Fruit fly (Drosophila melanogaster): ENCODE data around the gene lin-28.
A peak's percentile ranks its signal among the peaks of the same experiment; 100 is the strongest.

lin-28 gene

dm6 chr3L:5642837-5643236 is 11.6 kb upstream of the lin-28 start:
- TF ChIP-seq psq (GFP tag; optimal IDR thresholded peaks at IDR 0.05) = no peak
- TF ChIP-seq Hr83 (GFP tag; optimal IDR thresholded peaks at IDR 0.05; ENCODE audit: poor library complexity, severe bottlenecking) = no peak
- no peak for TF ChIP-seq fru (GFP tag; optimal IDR thresholded peaks at IDR 0.05)
- no peak for TF ChIP-seq brk (GFP tag; optimal IDR thresholded peaks at IDR 0.05)
- TF ChIP-seq br (GFP tag; optimal IDR thresholded peaks at IDR 0.05) = no peak
- no peak for TF ChIP-seq rgr (GFP tag; optimal IDR thresholded peaks at IDR 0.05)
- TF ChIP-seq Sp1 (GFP tag; optimal IDR thresholded peaks at IDR 0.05) = no peak
- no peak for TF ChIP-seq N (GFP tag; optimal IDR thresholded peaks at IDR 0.05)

dm6 chr3L:5643733-5644132 is 10.7 kb upstream of the lin-28 start:
- no peak for TF ChIP-seq Abd-B (GFP tag; optimal IDR thresholded peaks at IDR 0.05)
- no peak for TF ChIP-seq dsf (GFP tag; optimal IDR thresholded peaks at IDR 0.05; ENCODE audit: borderline replicate concordance)
- no peak for TF ChIP-seq lola (GFP tag; optimal IDR thresholded peaks at IDR 0.05)
- TF ChIP-seq Sp1 (GFP tag; optimal IDR thresholded peaks at IDR 0.05) = no peak
- no peak for TF ChIP-seq Rel (GFP tag; optimal IDR thresholded peaks at IDR 0.05)
- no peak for TF ChIP-seq Rel (tag; optimal IDR thresholded peaks at IDR 0.05)
- TF ChIP-seq sage (GFP tag; optimal IDR thresholded peaks at IDR 0.05) = no peak
- TF ChIP-seq OdsH (GFP tag; optimal IDR thresholded peaks at IDR 0.05) = no peak
- TF ChIP-seq Mio (GFP tag; optimal IDR thresholded peaks at IDR 0.05) = no peak
- TF ChIP-seq rgr (GFP tag; optimal IDR thresholded peaks at IDR 0.05) = no peak
- TF ChIP-seq CG32264 (GFP tag; optimal IDR thresholded peaks at IDR 0.05) = no peak
- no peak for TF ChIP-seq brk (GFP tag; optimal IDR thresholded peaks at IDR 0.05)
- no peak for TF ChIP-seq br (GFP tag; optimal IDR thresholded peaks at IDR 0.05)
- TF ChIP-seq ey (GFP tag; optimal IDR thresholded peaks at IDR 0.05) = no peak
- no peak for TF ChIP-seq fru (GFP tag; optimal IDR thresholded peaks at IDR 0.05)

- peak; percentile 4 for TF ChIP-seq CrebA (GFP tag; optimal IDR thresholded peaks at IDR 0.05; ENCODE audit: borderline replicate concordance)
- peak; percentile 48 for TF ChIP-seq psq (GFP tag; optimal IDR thresholded peaks at IDR 0.05)
- TF ChIP-seq N (GFP tag; optimal IDR thresholded peaks at IDR 0.05) = no peak
- TF ChIP-seq foxo (GFP tag; optimal IDR thresholded peaks at IDR 0.05) = no peak
- TF ChIP-seq Rel (GFP tag; optimal IDR thresholded peaks at IDR 0.05) = no peak
- peak; percentile 84 for TF ChIP-seq Rel (tag; optimal IDR thresholded peaks at IDR 0.05)
Observed at dm6 chr3L:5654955-5655750, 672 bp downstream of the lin-28 start.

- TF ChIP-seq br (GFP tag; optimal IDR thresholded peaks at IDR 0.05) = no peak
- TF ChIP-seq Jra (GFP tag; optimal IDR thresholded peaks at IDR 0.05) = no peak
- TF ChIP-seq dsf (GFP tag; optimal IDR thresholded peaks at IDR 0.05; ENCODE audit: borderline replicate concordance) = no peak
- no peak for TF ChIP-seq fru (GFP tag; optimal IDR thresholded peaks at IDR 0.05)
- TF ChIP-seq brk (GFP tag; optimal IDR thresholded peaks at IDR 0.05) = no peak
- no peak for TF ChIP-seq Vsx2 (GFP tag; optimal IDR thresholded peaks at IDR 0.05; ENCODE audit: partially characterized antibody)
- no peak for TF ChIP-seq GATAd (GFP tag; optimal IDR thresholded peaks at IDR 0.05)
- TF ChIP-seq Sp1 (GFP tag; optimal IDR thresholded peaks at IDR 0.05) = no peak
- no peak for TF ChIP-seq HLH106 (tag; optimal IDR thresholded peaks at IDR 0.05)
- TF ChIP-seq Hr78 (GFP tag; optimal IDR thresholded peaks at IDR 0.05) = no peak
- no peak for TF ChIP-seq lola (GFP tag; optimal IDR thresholded peaks at IDR 0.05)
- no peak for TF ChIP-seq sv (GFP tag; optimal IDR thresholded peaks at IDR 0.05)
- no peak for TF ChIP-seq Dif (GFP tag; optimal IDR thresholded peaks at IDR 0.05; ENCODE audit: partially characterized antibody)
- TF ChIP-seq psq (GFP tag; optimal IDR thresholded peaks at IDR 0.05) = no peak
- no peak for TF ChIP-seq ey (GFP tag; optimal IDR thresholded peaks at IDR 0.05)
Observed at dm6 chr3L:5655751-5656276, 1.3 kb downstream of the lin-28 start.

dm6 chr3L:5657221-5657963 is 2.9 kb downstream of the lin-28 start, which contains the start of gene sif:
sif (plus strand) TSS chr3L:5657913.
- TF ChIP-seq jim (GFP tag; optimal IDR thresholded peaks at IDR 0.05) = no peak
- TF ChIP-seq dmrt93B (GFP tag; optimal IDR thresholded peaks at IDR 0.05) = no peak
- TF ChIP-seq sage (GFP tag; optimal IDR thresholded peaks at IDR 0.05) = no peak
- TF ChIP-seq psq (GFP tag; optimal IDR thresholded peaks at IDR 0.05) = no peak
- no peak for TF ChIP-seq brk (GFP tag; optimal IDR thresholded peaks at IDR 0.05)
- TF ChIP-seq Rel (GFP tag; optimal IDR thresholded peaks at IDR 0.05) = no peak
- no peak for TF ChIP-seq Rel (tag; optimal IDR thresholded peaks at IDR 0.05)
- no peak for TF ChIP-seq CrebA (GFP tag; optimal IDR thresholded peaks at IDR 0.05; ENCODE audit: borderline replicate concordance)
- no peak for TF ChIP-seq tai (GFP tag; optimal IDR thresholded peaks at IDR 0.05)
- TF ChIP-seq OdsH (GFP tag; optimal IDR thresholded peaks at IDR 0.05) = no peak
- TF ChIP-seq Dif (GFP tag; optimal IDR thresholded peaks at IDR 0.05; ENCODE audit: partially characterized antibody) = no peak
- TF ChIP-seq usp (GFP tag; optimal IDR thresholded peaks at IDR 0.05) = no peak
- TF ChIP-seq Hr83 (GFP tag; optimal IDR thresholded peaks at IDR 0.05; ENCODE audit: poor library complexity, severe bottlenecking) = no peak
- no peak for TF ChIP-seq woc (GFP tag; optimal IDR thresholded peaks at IDR 0.05)
- no peak for TF ChIP-seq Myc (optimal IDR thresholded peaks at IDR 0.05)
- no peak for TF ChIP-seq CG32264 (GFP tag; optimal IDR thresholded peaks at IDR 0.05)
- no peak for TF ChIP-seq Sp1 (GFP tag; optimal IDR thresholded peaks at IDR 0.05)
- no peak for TF ChIP-seq h (GFP tag; optimal IDR thresholded peaks at IDR 0.05)
